Worm (Caenorhabditis elegans): ENCODE results near the gene srw-77.

- TF ChIP-seq nhr-237 (tag; optimal IDR thresholded peaks at IDR 0.05) (no peak), ceh-82 (tag; optimal IDR thresholded peaks at IDR 0.05) (no peak), ztf-4 (tag; optimal IDR thresholded peaks at IDR 0.05) (no peak), nhr-6 (tag; optimal IDR thresholded peaks at IDR 0.05) (no peak), elt-3 (tag; optimal IDR thresholded peaks at IDR 0.05) (no peak), lin-11 (tag; optimal IDR thresholded peaks at IDR 0.05) (no peak), lsy-2 (tag; optimal IDR thresholded peaks at IDR 0.05) (no peak), egl-27 (tag; optimal IDR thresholded peaks at IDR 0.05) (no peak), ztf-11 (tag; optimal IDR thresholded peaks at IDR 0.05) (no peak)
Measured at ce11 chrV:16606313-16606712, 37.1 kb downstream of the srw-77 start, which contains the start of gene Y32B12C.1.

Data from whole organism, L2 larva.